Worm (Caenorhabditis elegans) whole organism, L3 larva: Measurements from ENCODE around the gene vhp-1.

Experiments
- daf-12 ChIP-seq: fragments of 150-350 bp; optimal IDR thresholded peaks from 2 replicates; lab custom pipeline; 2014; ENCODE audit warnings: missing biosample characterization, missing genetic modification reagents, missing genetic modification characterization
- elt-2 ChIP-seq: sonication (generic microtip); optimal IDR thresholded peaks from 2 replicates; lab custom pipeline; 2016; ENCODE audit warnings: missing genetic modification reagents, mild to moderate bottlenecking, missing genetic modification characterization, missing compliant biosample characterization
- nfya-1 ChIP-seq: sonication (generic microtip); optimal IDR thresholded peaks from 2 replicates; lab custom pipeline; 2017; ENCODE audit warnings: missing genetic modification characterization, mild to moderate bottlenecking, missing compliant biosample characterization, antibody characterized with exemption, moderate library complexity; ENCODE audit not compliant: insufficient read depth
- unc-62 ChIP-seq: fragments of 150-350 bp; sonication (generic microtip); optimal IDR thresholded peaks from 4 replicates; lab custom pipeline; 2014; ENCODE audit warnings: missing biosample characterization, missing genetic modification reagents, missing genetic modification characterization

DNA sequence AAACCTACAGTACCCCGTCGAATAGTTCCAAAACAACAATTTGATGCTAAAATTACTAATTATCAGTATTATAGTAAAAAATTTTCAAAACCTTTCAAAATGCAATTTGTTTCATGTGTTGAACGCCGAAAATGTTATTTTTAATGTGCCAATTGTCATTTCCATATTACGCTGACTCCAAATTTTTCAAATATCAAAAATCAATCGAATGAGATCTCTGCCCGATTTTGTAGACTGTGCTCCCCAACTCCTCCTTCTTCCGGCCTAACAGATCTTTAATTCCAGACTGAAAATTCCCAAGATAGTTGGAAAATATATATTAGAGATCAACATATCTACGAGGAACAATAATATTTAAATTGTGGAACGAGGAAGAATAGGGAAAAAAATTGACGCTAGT lies 45.3 kb upstream of the vhp-1 start:
- no peak for TF ChIP-seq daf-12 (tag; lab: Kevin White, UChicago)
- TF ChIP-seq elt-2, result peak; percentile 53
- TF ChIP-seq unc-62 (GFP tag; lab: Kevin White, UChicago), result no peak
- TF ChIP-seq nfya-1 (tag; lab: Kevin White, UChicago), result no peak
